Fruit fly (Drosophila melanogaster): ENCODE measurements around the gene CG12237.

Gene CG12237

DNA sequence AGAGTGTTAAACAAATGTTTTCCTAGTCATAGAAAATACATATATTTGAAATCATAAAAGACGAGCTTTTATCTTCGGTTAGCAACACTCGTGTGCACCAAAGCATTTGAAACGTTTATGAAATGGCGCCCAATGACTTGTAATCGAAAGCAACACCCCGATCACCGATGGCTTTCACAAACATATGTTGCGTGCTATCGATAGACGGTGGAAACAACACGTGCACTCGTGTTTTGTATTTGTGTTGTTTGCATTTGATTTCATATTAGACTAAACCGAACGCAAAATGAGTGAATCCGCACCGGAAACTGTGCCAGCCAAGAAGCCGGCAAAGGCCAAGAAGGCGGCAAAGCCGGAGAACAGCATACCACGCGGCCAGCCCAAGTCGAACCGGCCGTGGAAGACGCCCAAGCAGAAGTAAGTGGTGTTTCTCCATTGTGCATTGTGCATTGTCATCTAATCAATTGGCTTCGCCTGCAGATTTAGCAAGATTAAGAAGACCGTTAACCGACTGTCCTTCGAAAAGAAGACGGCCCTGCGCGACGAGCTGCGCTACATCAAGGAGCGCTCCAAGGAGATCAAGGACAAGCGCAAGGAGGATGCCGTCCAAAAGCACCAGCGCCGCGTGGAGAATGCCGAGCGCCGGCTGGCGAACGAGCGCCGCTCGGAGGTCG, 26.5 kb downstream of the CG12237 start, which contains the start of gene CG14210:
TSS of gene CG14210 (plus strand) at position 207 of the 674 bp plus-strand sequence.
- TF ChIP-seq Hr78 (GFP tag; optimal IDR thresholded peaks at IDR 0.05) = no peak
- TF ChIP-seq tai (GFP tag; optimal IDR thresholded peaks at IDR 0.05) = no peak
- TF ChIP-seq Sp1 (GFP tag; optimal IDR thresholded peaks at IDR 0.05) = no peak
- TF ChIP-seq GATAd (GFP tag; optimal IDR thresholded peaks at IDR 0.05) = no peak
- TF ChIP-seq dmrt93B (GFP tag; optimal IDR thresholded peaks at IDR 0.05) = no peak
- TF ChIP-seq usp (GFP tag; optimal IDR thresholded peaks at IDR 0.05) = no peak
- TF ChIP-seq h (GFP tag; optimal IDR thresholded peaks at IDR 0.05) = no peak
- no peak for TF ChIP-seq dsf (GFP tag; optimal IDR thresholded peaks at IDR 0.05; ENCODE audit: borderline replicate concordance)
- no peak for TF ChIP-seq OdsH (GFP tag; optimal IDR thresholded peaks at IDR 0.05)
- TF ChIP-seq fru (GFP tag; optimal IDR thresholded peaks at IDR 0.05) = no peak
- TF ChIP-seq rgr (GFP tag; optimal IDR thresholded peaks at IDR 0.05) = no peak
- no peak for TF ChIP-seq Vsx2 (GFP tag; optimal IDR thresholded peaks at IDR 0.05; ENCODE audit: partially characterized antibody)
- no peak for TF ChIP-seq sage (GFP tag; optimal IDR thresholded peaks at IDR 0.05)

- TF ChIP-seq Dfd (GFP tag; optimal IDR thresholded peaks at IDR 0.05) = no peak
- no peak for TF ChIP-seq CrebA (GFP tag; optimal IDR thresholded peaks at IDR 0.05; ENCODE audit: borderline replicate concordance)
- TF ChIP-seq GATAd (GFP tag; optimal IDR thresholded peaks at IDR 0.05) = no peak
- TF ChIP-seq lola (GFP tag; optimal IDR thresholded peaks at IDR 0.05) = no peak
- no peak for TF ChIP-seq dl (GFP tag; optimal IDR thresholded peaks at IDR 0.05; ENCODE audit: insufficient read depth in 1 of 2, partially characterized antibody in 2 of 2)
- TF ChIP-seq rgr (GFP tag; optimal IDR thresholded peaks at IDR 0.05) = peak; percentile 60
- TF ChIP-seq dmrt93B (GFP tag; optimal IDR thresholded peaks at IDR 0.05) = no peak
- no peak for TF ChIP-seq Vsx2 (GFP tag; optimal IDR thresholded peaks at IDR 0.05; ENCODE audit: partially characterized antibody)
- TF ChIP-seq CG9705 (GFP tag; optimal IDR thresholded peaks at IDR 0.05) = peak; percentile 62
- peak; percentile 59 for TF ChIP-seq Sp1 (GFP tag; optimal IDR thresholded peaks at IDR 0.05)
- no peak for TF ChIP-seq br (GFP tag; optimal IDR thresholded peaks at IDR 0.05)
Measured at dm6 chrX:19613473-19613872, 29.2 kb downstream of the CG12237 start.

- no peak for TF ChIP-seq CG9705 (GFP tag; optimal IDR thresholded peaks at IDR 0.05)
- no peak for TF ChIP-seq sv (GFP tag; optimal IDR thresholded peaks at IDR 0.05)
- no peak for TF ChIP-seq Dif (GFP tag; optimal IDR thresholded peaks at IDR 0.05; ENCODE audit: partially characterized antibody)
- no peak for TF ChIP-seq dsf (GFP tag; optimal IDR thresholded peaks at IDR 0.05; ENCODE audit: borderline replicate concordance)
- no peak for TF ChIP-seq dl (GFP tag; optimal IDR thresholded peaks at IDR 0.05; ENCODE audit: insufficient read depth in 1 of 2, partially characterized antibody in 2 of 2)
- TF ChIP-seq sage (GFP tag; optimal IDR thresholded peaks at IDR 0.05) = no peak
- TF ChIP-seq jim (GFP tag; optimal IDR thresholded peaks at IDR 0.05) = no peak
- no peak for TF ChIP-seq lola (GFP tag; optimal IDR thresholded peaks at IDR 0.05)
- TF ChIP-seq Dfd (GFP tag; optimal IDR thresholded peaks at IDR 0.05) = no peak
- no peak for TF ChIP-seq usp (GFP tag; optimal IDR thresholded peaks at IDR 0.05)
- no peak for TF ChIP-seq fru (GFP tag; optimal IDR thresholded peaks at IDR 0.05)
- no peak for TF ChIP-seq Abd-B (GFP tag; optimal IDR thresholded peaks at IDR 0.05)
Measured at dm6 chrX:19611226-19611625, 31.4 kb downstream of the CG12237 start, which contains the start of the genes Shawn and Tyler. Gene Shawn, plus strand, starts transcription at chrX:19611526. Gene Tyler, plus strand, starts transcription at chrX:19611526.

dm6 chrX:19608042-19608609, 34.5 kb downstream of the CG12237 start:
- peak; percentile 22 for TF ChIP-seq OdsH (GFP tag; optimal IDR thresholded peaks at IDR 0.05)
- peak; percentile 79 for TF ChIP-seq psq (GFP tag; optimal IDR thresholded peaks at IDR 0.05)
- TF ChIP-seq Sp1 (GFP tag; optimal IDR thresholded peaks at IDR 0.05) = peak; percentile 2
- TF ChIP-seq h (GFP tag; optimal IDR thresholded peaks at IDR 0.05) = peak; percentile 16
- TF ChIP-seq Hnf4 (GFP tag; optimal IDR thresholded peaks at IDR 0.05) = no peak
- no peak for TF ChIP-seq CG32264 (GFP tag; optimal IDR thresholded peaks at IDR 0.05)
- no peak for TF ChIP-seq dmrt93B (GFP tag; optimal IDR thresholded peaks at IDR 0.05)
- TF ChIP-seq Mio (GFP tag; optimal IDR thresholded peaks at IDR 0.05) = no peak

- TF ChIP-seq Rel (GFP tag; optimal IDR thresholded peaks at IDR 0.05) = no peak
- no peak for TF ChIP-seq Rel (tag; optimal IDR thresholded peaks at IDR 0.05)
- TF ChIP-seq brk (GFP tag; optimal IDR thresholded peaks at IDR 0.05) = no peak
- no peak for TF ChIP-seq Myc (optimal IDR thresholded peaks at IDR 0.05)
- TF ChIP-seq rgr (GFP tag; optimal IDR thresholded peaks at IDR 0.05) = no peak
- TF ChIP-seq dl (GFP tag; optimal IDR thresholded peaks at IDR 0.05; ENCODE audit: insufficient read depth in 1 of 2, partially characterized antibody in 2 of 2) = no peak
Measured at dm6 chrX:19606971-19607370, 35.7 kb downstream of the CG12237 start.

Measured in whole organism, wandering third instar larva.